Worm (Caenorhabditis elegans): ENCODE results near the gene F13B12.2.

The F13B12.2 gene

ce11 chrIV:10463987-10464638, 35.2 kb upstream of the F13B12.2 start, which contains the start of gene ugt-43:
Gene ugt-43, plus strand, starts transcription at chrIV:10464588.
- TF ChIP-seq flt-1 (GFP tag; IDR thresholded peaks at IDR 0.05), result no peak
- TF ChIP-seq tbx-37 (GFP tag; conservative IDR thresholded peaks at IDR 0.05), result no peak
- TF ChIP-seq pes-1 (GFP tag; IDR thresholded peaks at IDR 0.05), result no peak
- no peak for TF ChIP-seq F13C5.2 (tag; optimal IDR thresholded peaks at IDR 0.05)
- TF ChIP-seq B0310.2 (tag; optimal IDR thresholded peaks at IDR 0.05), result no peak
- TF ChIP-seq aly-1 (tag; optimal IDR thresholded peaks at IDR 0.05), result no peak
- no peak for TF ChIP-seq hnd-1 (tag; optimal IDR thresholded peaks at IDR 0.05)
- no peak for TF ChIP-seq sea-1 (GFP tag; conservative IDR thresholded peaks at IDR 0.05)
- TF ChIP-seq hmg-4 (GFP tag; optimal IDR thresholded peaks at IDR 0.05), result no peak
- no peak for TF ChIP-seq tbx-11 (GFP tag; IDR thresholded peaks at IDR 0.05)
- TF ChIP-seq ceh-13 (GFP tag; optimal IDR thresholded peaks at IDR 0.05), result no peak
- no peak for TF ChIP-seq scrt-1 (GFP tag; IDR thresholded peaks at IDR 0.05)
- TF ChIP-seq tra-4 (tag; optimal IDR thresholded peaks at IDR 0.05), result no peak

- TF ChIP-seq tbx-37 (GFP tag; conservative IDR thresholded peaks at IDR 0.05) (no peak), ama-1 (optimal IDR thresholded peaks at IDR 0.05) (no peak), hnd-1 (tag; optimal IDR thresholded peaks at IDR 0.05) (no peak), ets-7 (tag; optimal IDR thresholded peaks at IDR 0.05) (no peak), ceh-36 (tag; optimal IDR thresholded peaks at IDR 0.05) (no peak), sea-1 (GFP tag; conservative IDR thresholded peaks at IDR 0.05) (no peak), ceh-13 (GFP tag; optimal IDR thresholded peaks at IDR 0.05) (no peak), scrt-1 (GFP tag; IDR thresholded peaks at IDR 0.05) (no peak), F13C5.2 (tag; optimal IDR thresholded peaks at IDR 0.05) (no peak), flt-1 (GFP tag; IDR thresholded peaks at IDR 0.05) (no peak), tra-4 (tag; optimal IDR thresholded peaks at IDR 0.05) (no peak)
These were observed 34.2 kb upstream of the F13B12.2 start for ce11 chrIV:10463127-10463526.

- TF ChIP-seq ceh-13 (GFP tag; optimal IDR thresholded peaks at IDR 0.05), result no peak
- no peak for TF ChIP-seq hnd-1 (tag; optimal IDR thresholded peaks at IDR 0.05)
- TF ChIP-seq aly-1 (tag; optimal IDR thresholded peaks at IDR 0.05), result no peak
- TF ChIP-seq tbx-37 (GFP tag; conservative IDR thresholded peaks at IDR 0.05), result no peak
- TF ChIP-seq pes-1 (GFP tag; IDR thresholded peaks at IDR 0.05), result no peak
- TF ChIP-seq hmg-4 (GFP tag; optimal IDR thresholded peaks at IDR 0.05), result no peak
- no peak for TF ChIP-seq scrt-1 (GFP tag; IDR thresholded peaks at IDR 0.05)
- TF ChIP-seq B0310.2 (tag; optimal IDR thresholded peaks at IDR 0.05), result no peak
- no peak for TF ChIP-seq F13C5.2 (tag; optimal IDR thresholded peaks at IDR 0.05)
- no peak for TF ChIP-seq tra-4 (tag; optimal IDR thresholded peaks at IDR 0.05)
- no peak for TF ChIP-seq ceh-36 (tag; optimal IDR thresholded peaks at IDR 0.05)
- TF ChIP-seq ets-7 (tag; optimal IDR thresholded peaks at IDR 0.05), result no peak
- no peak for TF ChIP-seq flt-1 (GFP tag; IDR thresholded peaks at IDR 0.05)
- no peak for TF ChIP-seq hmbx-1 (tag; optimal IDR thresholded peaks at IDR 0.05)
- TF ChIP-seq ama-1 (optimal IDR thresholded peaks at IDR 0.05), result no peak
These were observed 33.7 kb upstream of the F13B12.2 start for ce11 chrIV:10462608-10463007.

- no peak for TF ChIP-seq aly-1 (tag; optimal IDR thresholded peaks at IDR 0.05)
- TF ChIP-seq pes-1 (GFP tag; IDR thresholded peaks at IDR 0.05), result no peak
- no peak for TF ChIP-seq F13C5.2 (tag; optimal IDR thresholded peaks at IDR 0.05)
- no peak for TF ChIP-seq hnd-1 (tag; optimal IDR thresholded peaks at IDR 0.05)
- TF ChIP-seq hmg-4 (GFP tag; optimal IDR thresholded peaks at IDR 0.05), result no peak
- no peak for TF ChIP-seq flt-1 (GFP tag; IDR thresholded peaks at IDR 0.05)
- no peak for TF ChIP-seq hmbx-1 (tag; optimal IDR thresholded peaks at IDR 0.05)
- TF ChIP-seq tra-4 (tag; optimal IDR thresholded peaks at IDR 0.05), result no peak
- no peak for TF ChIP-seq ceh-13 (GFP tag; optimal IDR thresholded peaks at IDR 0.05)
- TF ChIP-seq tbx-11 (GFP tag; IDR thresholded peaks at IDR 0.05), result no peak
- no peak for TF ChIP-seq B0310.2 (tag; optimal IDR thresholded peaks at IDR 0.05)
- TF ChIP-seq scrt-1 (GFP tag; IDR thresholded peaks at IDR 0.05), result no peak
- no peak for TF ChIP-seq ceh-36 (tag; optimal IDR thresholded peaks at IDR 0.05)
- TF ChIP-seq tbx-37 (GFP tag; conservative IDR thresholded peaks at IDR 0.05), result no peak
- TF ChIP-seq ets-7 (tag; optimal IDR thresholded peaks at IDR 0.05), result no peak
- no peak for TF ChIP-seq sea-1 (GFP tag; conservative IDR thresholded peaks at IDR 0.05)
- no peak for TF ChIP-seq ama-1 (optimal IDR thresholded peaks at IDR 0.05)
These were observed 32.8 kb upstream of the F13B12.2 start, which contains the start of gene mec-3 for ce11 chrIV:10461767-10462166. Gene mec-3, minus strand, starts transcription at chrIV:10461867.

ce11 chrIV:10457137-10457536, 28.2 kb upstream of the F13B12.2 start, which contains the start of gene srb-17:
Gene srb-17, minus strand, starts transcription at chrIV:10457237.
- TF ChIP-seq hmbx-1 (tag; optimal IDR thresholded peaks at IDR 0.05) (no peak), tbx-37 (GFP tag; conservative IDR thresholded peaks at IDR 0.05) (no peak), ama-1 (optimal IDR thresholded peaks at IDR 0.05) (no peak), F13C5.2 (tag; optimal IDR thresholded peaks at IDR 0.05) (no peak), tra-4 (tag; optimal IDR thresholded peaks at IDR 0.05) (no peak)

- TF ChIP-seq hmg-4 (GFP tag; optimal IDR thresholded peaks at IDR 0.05) (no peak), flt-1 (GFP tag; IDR thresholded peaks at IDR 0.05) (no peak), pes-1 (GFP tag; IDR thresholded peaks at IDR 0.05) (no peak), ceh-13 (GFP tag; optimal IDR thresholded peaks at IDR 0.05) (no peak), tra-4 (tag; optimal IDR thresholded peaks at IDR 0.05) (no peak), F13C5.2 (tag; optimal IDR thresholded peaks at IDR 0.05) (no peak), sea-1 (GFP tag; conservative IDR thresholded peaks at IDR 0.05) (no peak)
These were observed 24.1 kb upstream of the F13B12.2 start, which contains the start of gene F01D4.8 for ce11 chrIV:10453001-10453400. Gene F01D4.8, minus strand, starts transcription at chrIV:10453101.

DNA sequence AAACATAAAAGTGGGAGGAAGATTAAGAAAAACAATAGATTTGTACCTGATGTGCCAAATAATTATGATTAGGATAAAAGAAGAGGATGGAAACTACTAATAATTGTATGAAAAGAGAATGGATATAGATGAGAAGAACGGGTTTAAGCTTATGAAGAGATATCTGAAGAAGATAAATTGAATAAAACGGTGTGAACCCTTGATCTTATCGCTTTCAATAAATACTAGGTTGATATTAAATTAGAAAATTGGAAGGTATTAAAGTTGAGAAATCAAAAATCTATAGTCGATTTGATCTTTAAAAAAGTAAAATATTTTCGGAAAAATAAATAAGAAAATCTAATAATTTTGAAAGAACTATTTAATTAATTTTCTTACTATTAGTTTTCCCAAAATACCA, 20.9 kb upstream of the F13B12.2 start, which contains the start of gene F13B12.4:
Gene F13B12.4, minus strand, starts transcription at position 101 of the 400 bp plus-strand sequence.
- no peak for TF ChIP-seq flt-1 (GFP tag; IDR thresholded peaks at IDR 0.05)
- no peak for TF ChIP-seq tbx-11 (GFP tag; IDR thresholded peaks at IDR 0.05)

DNA sequence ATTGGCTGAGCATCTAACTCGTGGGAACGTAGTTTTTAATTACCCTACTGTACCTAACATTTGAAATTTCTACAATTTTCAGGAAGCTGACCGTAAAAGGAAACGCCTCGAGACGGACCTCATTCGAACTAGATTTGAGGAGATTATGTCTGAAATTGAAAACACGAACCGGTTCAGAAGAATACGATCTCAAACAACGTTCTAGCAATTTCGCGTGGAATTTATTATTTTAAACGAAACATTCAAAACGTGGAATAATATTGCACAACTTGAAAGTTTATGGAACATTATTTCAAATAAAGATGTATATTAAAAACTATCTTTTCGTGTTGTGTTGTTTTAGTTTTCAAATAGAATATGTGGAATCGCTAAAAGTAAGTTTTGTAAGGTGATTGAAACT, 14.6 kb upstream of the F13B12.2 start, which contains the start of gene F13B12.7:
Gene F13B12.7, plus strand, starts transcription at position 301 of the 400 bp plus-strand sequence.
- TF ChIP-seq tbx-37 (GFP tag; conservative IDR thresholded peaks at IDR 0.05), result no peak
- TF ChIP-seq tra-4 (tag; optimal IDR thresholded peaks at IDR 0.05), result no peak
- no peak for TF ChIP-seq ets-7 (tag; optimal IDR thresholded peaks at IDR 0.05)
- no peak for TF ChIP-seq hmbx-1 (tag; optimal IDR thresholded peaks at IDR 0.05)
- no peak for TF ChIP-seq scrt-1 (GFP tag; IDR thresholded peaks at IDR 0.05)
- TF ChIP-seq sea-1 (GFP tag; conservative IDR thresholded peaks at IDR 0.05), result no peak
- no peak for TF ChIP-seq hnd-1 (tag; optimal IDR thresholded peaks at IDR 0.05)
- no peak for TF ChIP-seq ceh-13 (GFP tag; optimal IDR thresholded peaks at IDR 0.05)
- TF ChIP-seq hmg-4 (GFP tag; optimal IDR thresholded peaks at IDR 0.05), result no peak
- no peak for TF ChIP-seq ama-1 (optimal IDR thresholded peaks at IDR 0.05)
- no peak for TF ChIP-seq F13C5.2 (tag; optimal IDR thresholded peaks at IDR 0.05)
- TF ChIP-seq tbx-11 (GFP tag; IDR thresholded peaks at IDR 0.05), result no peak
- no peak for TF ChIP-seq pes-1 (GFP tag; IDR thresholded peaks at IDR 0.05)
- TF ChIP-seq aly-1 (tag; optimal IDR thresholded peaks at IDR 0.05), result no peak

All from whole organism, early embryonic.